Fruit fly (Drosophila melanogaster) whole organism, embryonic: ENCODE measurements around the gene Hs2st.
A peak's percentile ranks its signal among the peaks of the same experiment; 100 is the strongest.

Experiments used
- Abd-B ChIP-seq: fragments of 200-800 bp; sonication (Bioruptor generic); optimal IDR thresholded peaks from 2 replicates; lab custom pipeline; 2018; ENCODE audit warnings: missing biosample characterization, mild to moderate bottlenecking, missing genetic modification characterization, moderate library complexity
- Asciz ChIP-seq: fragments of 200-800 bp; sonication (Bioruptor generic); optimal IDR thresholded peaks from 2 replicates; lab custom pipeline; 2017; ENCODE audit warnings: missing biosample characterization, mild to moderate bottlenecking, missing genetic modification characterization, missing genetic modification reagents
- B-H1 ChIP-seq: fragments of 200-800 bp; sonication (Bioruptor generic); IDR thresholded peaks from 3 replicates; pipeline ENCODE4 v1.3.6; 2022; ENCODE audit warnings: missing biosample characterization, missing genetic modification characterization
- Bdp1 ChIP-seq: fragments of 200-800 bp; sonication (Bioruptor generic); optimal IDR thresholded peaks from 3 replicates; lab custom pipeline; 2016; ENCODE audit warnings: missing biosample characterization, missing genetic modification characterization
- Blimp-1 ChIP-seq: fragments of 200-800 bp; sonication (Bioruptor generic); optimal IDR thresholded peaks from 3 replicates; lab custom pipeline; 2018; ENCODE audit warnings: missing biosample characterization, missing genetic modification characterization, mild to moderate bottlenecking, moderate library complexity, missing genetic modification reagents
- CG10321 ChIP-seq: fragments of 200-800 bp; sonication (Bioruptor generic); IDR thresholded peaks from 2 replicates; pipeline ENCODE4 v1.3.6; 2022; ENCODE audit warnings: missing biosample characterization, missing genetic modification characterization
- CG11247 ChIP-seq: fragments of 200-800 bp; sonication (Bioruptor generic); IDR thresholded peaks from 2 replicates; pipeline ENCODE4 v1.3.6; 2022; ENCODE audit warnings: missing biosample characterization, missing genetic modification characterization
- CG17802 ChIP-seq: fragments of 200-800 bp; sonication (Bioruptor generic); optimal IDR thresholded peaks from 2 replicates; lab custom pipeline; 2018; ENCODE audit warnings: missing biosample characterization, mild to moderate bottlenecking, missing genetic modification characterization, moderate library complexity
- CG17912 ChIP-seq: fragments of 200-800 bp; sonication (Bioruptor generic); optimal IDR thresholded peaks from 2 replicates; lab custom pipeline; 2018; ENCODE audit warnings: missing biosample characterization, mild to moderate bottlenecking, missing genetic modification characterization
- CG2202 ChIP-seq: fragments of 200-800 bp; sonication (Bioruptor generic); optimal IDR thresholded peaks from 2 replicates; lab custom pipeline; 2018; ENCODE audit warnings: missing biosample characterization, mild to moderate bottlenecking, missing genetic modification characterization
- CG3065 ChIP-seq: fragments of 200-800 bp; sonication (Bioruptor generic); optimal IDR thresholded peaks from 2 replicates; lab custom pipeline; 2016; ENCODE audit warnings: missing biosample characterization, missing genetic modification characterization
- CG31388 ChIP-seq: fragments of 200-800 bp; sonication (Bioruptor generic); optimal IDR thresholded peaks from 2 replicates; lab custom pipeline; 2016; ENCODE audit warnings: missing biosample characterization, missing genetic modification characterization
- CG32772 ChIP-seq: fragments of 200-800 bp; sonication (Bioruptor generic); IDR thresholded peaks from 2 replicates; pipeline ENCODE4 v1.3.6; 2022; ENCODE audit warnings: missing biosample characterization, missing genetic modification characterization
- CG34422 ChIP-seq: fragments of 200-800 bp; sonication (Bioruptor generic); IDR thresholded peaks from 3 replicates; pipeline ENCODE4 v1.3.6; 2022; ENCODE audit warnings: missing biosample characterization, missing genetic modification characterization
- CG4617 ChIP-seq: fragments of 200-800 bp; sonication (Bioruptor generic); optimal IDR thresholded peaks from 3 replicates; lab custom pipeline; 2016; ENCODE audit warnings: missing biosample characterization, missing genetic modification characterization, borderline replicate concordance
- CG5245 ChIP-seq: fragments of 200-800 bp; sonication (Bioruptor generic); optimal IDR thresholded peaks from 3 replicates; lab custom pipeline; 2016; ENCODE audit warnings: missing biosample characterization, missing genetic modification characterization
- CG6765 ChIP-seq: fragments of 200-800 bp; sonication (Bioruptor generic); optimal IDR thresholded peaks from 3 replicates; lab custom pipeline; 2017; ENCODE audit warnings: missing biosample characterization, mild to moderate bottlenecking, missing genetic modification characterization
- Chrac-16 ChIP-seq: fragments of 200-800 bp; sonication (Bioruptor generic); optimal IDR thresholded peaks from 3 replicates; lab custom pipeline; 2016; ENCODE audit warnings: missing biosample characterization, missing genetic modification characterization
- D ChIP-seq, 2 experiments: fragments of 200-800 bp in 1 of 2; fragments of >200 bp in 1 of 2; sonication (Bioruptor generic) in 1 of 2; optimal IDR thresholded peaks; 2 replicates in 1 of 2; 3 replicates in 1 of 2; lab custom pipeline; 2017; ENCODE audit warnings: mild to moderate bottlenecking in 1 of 2, missing biosample characterization in 1 of 2, missing genetic modification characterization in 1 of 2, missing genetic modification reagents in 1 of 2
- D19B ChIP-seq: fragments of 200-800 bp; sonication (Bioruptor generic); optimal IDR thresholded peaks from 2 replicates; lab custom pipeline; 2017; ENCODE audit warnings: missing biosample characterization, mild to moderate bottlenecking, missing genetic modification characterization
- Doc2 ChIP-seq: fragments of 200-800 bp; sonication (Bioruptor generic); IDR thresholded peaks from 2 replicates; pipeline ENCODE4 v1.3.6; 2022; ENCODE audit warnings: missing biosample characterization, missing genetic modification characterization
- Dp ChIP-seq: fragments of 200-800 bp; sonication (Bioruptor generic); optimal IDR thresholded peaks from 2 replicates; lab custom pipeline; 2018; ENCODE audit warnings: missing biosample characterization, mild to moderate bottlenecking, missing genetic modification characterization, moderate library complexity
- Dref ChIP-seq: fragments of 200-800 bp; sonication (Bioruptor generic); IDR thresholded peaks from 2 replicates; pipeline ENCODE4 v1.3.6; 2022; ENCODE audit warnings: missing biosample characterization, missing genetic modification characterization
- Hsf ChIP-seq: fragments of 200-800 bp; sonication (Bioruptor generic); optimal IDR thresholded peaks from 3 replicates; lab custom pipeline; 2016; ENCODE audit warnings: missing biosample characterization, missing genetic modification characterization
- Myb ChIP-seq: fragments of 200-800 bp; sonication (Bioruptor generic); optimal IDR thresholded peaks from 2 replicates; lab custom pipeline; 2016; ENCODE audit warnings: missing biosample characterization, missing genetic modification characterization
- Rfx ChIP-seq: fragments of 200-800 bp; sonication (Bioruptor generic); IDR thresholded peaks from 2 replicates; pipeline ENCODE4 v1.3.6; 2022; ENCODE audit warnings: missing biosample characterization, missing genetic modification characterization
- Side ChIP-seq: fragments of 200-800 bp; sonication (Bioruptor generic); optimal IDR thresholded peaks from 2 replicates; lab custom pipeline; 2016; ENCODE audit warnings: missing biosample characterization, missing genetic modification characterization
- Sox102F ChIP-seq: fragments of 200-800 bp; sonication (Bioruptor generic); optimal IDR thresholded peaks from 2 replicates; lab custom pipeline; 2018; ENCODE audit warnings: missing biosample characterization, mild to moderate bottlenecking, missing genetic modification characterization, moderate library complexity
- Sry-β ChIP-seq: fragments of 200-800 bp; sonication (Bioruptor generic); optimal IDR thresholded peaks from 2 replicates; lab custom pipeline; 2018; ENCODE audit warnings: missing biosample characterization, mild to moderate bottlenecking, missing genetic modification characterization, moderate library complexity
- br ChIP-seq: fragments of >200 bp; optimal IDR thresholded peaks from 2 replicates; lab custom pipeline; 2017
- ci ChIP-seq: fragments of 200-800 bp; sonication (Bioruptor generic); IDR thresholded peaks from 3 replicates; pipeline ENCODE4 v1.3.6; 2022; ENCODE audit warnings: missing biosample characterization, missing genetic modification characterization
- corto ChIP-seq: fragments of 200-800 bp; sonication (Bioruptor generic); optimal IDR thresholded peaks from 2 replicates; lab custom pipeline; 2016; ENCODE audit warnings: missing biosample characterization, mild to moderate bottlenecking, missing genetic modification characterization, moderate library complexity
- gcm2 ChIP-seq: fragments of 200-800 bp; sonication (Bioruptor generic); optimal IDR thresholded peaks from 2 replicates; lab custom pipeline; 2016; ENCODE audit warnings: missing biosample characterization, missing genetic modification characterization
- gem ChIP-seq: fragments of 200-800 bp; sonication (Bioruptor generic); optimal IDR thresholded peaks from 2 replicates; lab custom pipeline; 2019; ENCODE audit warnings: missing biosample characterization, mild to moderate bottlenecking, missing genetic modification characterization, moderate library complexity
- gsb-n ChIP-seq: fragments of 200-800 bp; sonication (Bioruptor generic); optimal IDR thresholded peaks from 3 replicates; lab custom pipeline; 2018; ENCODE audit warnings: missing biosample characterization, mild to moderate bottlenecking, missing genetic modification characterization
- lab ChIP-seq: fragments of 200-800 bp; sonication (Bioruptor generic); optimal IDR thresholded peaks from 3 replicates; lab custom pipeline; 2017; ENCODE audit warnings: missing biosample characterization, missing genetic modification characterization, mild to moderate bottlenecking, moderate library complexity, missing genetic modification reagents
- lmd ChIP-seq: fragments of 200-800 bp; sonication (Bioruptor generic); IDR thresholded peaks from 2 replicates; pipeline ENCODE4 v1.3.6; 2022; ENCODE audit warnings: missing biosample characterization, missing genetic modification characterization
- nau ChIP-seq: fragments of 200-800 bp; sonication (Bioruptor generic); optimal IDR thresholded peaks from 3 replicates; lab custom pipeline; 2017; ENCODE audit warnings: missing biosample characterization, mild to moderate bottlenecking, missing genetic modification characterization, missing genetic modification reagents
- otp ChIP-seq: fragments of 200-800 bp; sonication (Bioruptor generic); IDR thresholded peaks from 3 replicates; pipeline ENCODE4, ENCODE4 v1.3.6; 2022; ENCODE audit warnings: missing biosample characterization, missing genetic modification characterization
- p53 ChIP-seq: fragments of 200-800 bp; sonication (Bioruptor generic); optimal IDR thresholded peaks from 2 replicates; lab custom pipeline; 2016; ENCODE audit warnings: missing biosample characterization, missing genetic modification characterization
- pb ChIP-seq: fragments of 200-800 bp; sonication (Bioruptor generic); optimal IDR thresholded peaks from 3 replicates; lab custom pipeline; 2016; ENCODE audit warnings: missing biosample characterization, missing genetic modification characterization
- pzg ChIP-seq: fragments of 200-800 bp; sonication (Bioruptor generic); optimal IDR thresholded peaks from 3 replicates; lab custom pipeline; 2018; ENCODE audit warnings: missing biosample characterization, mild to moderate bottlenecking, missing genetic modification characterization, moderate library complexity
- ro ChIP-seq: fragments of 200-800 bp; sonication (Bioruptor generic); IDR thresholded peaks from 2 replicates; pipeline ENCODE4 v1.3.6; 2022; ENCODE audit warnings: missing biosample characterization, missing genetic modification characterization
- sens ChIP-seq: fragments of 200-800 bp; sonication (Bioruptor generic); peaks from one replicate; lab custom pipeline; 2016; ENCODE audit warnings: missing biosample characterization, missing genetic modification characterization
- slou ChIP-seq: fragments of 200-800 bp; sonication (Bioruptor generic); optimal IDR thresholded peaks from 3 replicates; lab custom pipeline; 2016; ENCODE audit warnings: missing biosample characterization, missing genetic modification characterization
- tx ChIP-seq: fragments of 200-800 bp; sonication (Bioruptor generic); optimal IDR thresholded peaks from 2 replicates; lab custom pipeline; 2016; ENCODE audit warnings: missing biosample characterization, missing genetic modification characterization
- zfh2 ChIP-seq: fragments of 200-800 bp; sonication (Bioruptor generic); optimal IDR thresholded peaks from 2 replicates; lab custom pipeline; 2016; ENCODE audit warnings: missing biosample characterization, missing genetic modification characterization

The Hs2st gene

DNA sequence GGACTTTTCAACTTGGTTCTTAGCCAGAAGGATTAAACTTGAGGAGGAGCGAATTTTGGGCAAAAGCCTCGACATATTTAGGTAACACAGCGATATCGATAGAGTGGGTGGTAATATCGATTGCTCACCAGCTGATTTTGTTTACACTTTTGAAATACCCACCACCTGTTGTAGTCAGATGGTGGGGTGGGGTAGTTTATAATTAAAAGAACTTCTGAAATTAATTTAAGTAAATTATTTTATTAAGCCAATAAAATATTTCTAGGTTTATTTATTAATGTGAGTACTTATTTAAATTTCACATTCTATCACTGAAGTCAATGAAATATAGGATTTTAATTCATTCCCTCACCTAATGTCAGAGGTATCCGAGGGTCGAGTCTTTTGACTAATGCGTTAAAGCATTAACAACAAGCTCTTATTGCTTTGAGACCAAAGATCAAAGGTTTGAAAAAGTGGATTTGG, 45.5 kb upstream of the Hs2st start, which contains the start of the genes CG10194 and CG18094 (continued):
- TF ChIP-seq Dp: peak; percentile 44
- TF ChIP-seq Side (GFP tag; lab: Kevin White, UChicago): no peak
- no peak for TF ChIP-seq gsb-n (tag; lab: Kevin White, UChicago)
- TF ChIP-seq CG10321: no peak
- TF ChIP-seq CG17802 (tag; lab: Kevin White, UChicago): no peak
- no peak for TF ChIP-seq ro (GFP tag; lab: Robert Waterston, UW)
- TF ChIP-seq lmd (GFP tag; lab: Robert Waterston, UW): no peak
- TF ChIP-seq Chrac-16 (GFP tag; lab: Kevin White, UChicago): peak; percentile 36
- no peak for TF ChIP-seq D (optimal IDR thresholded peaks at IDR 0.05; lab: Kevin White, UChicago)
- TF ChIP-seq D (GFP tag; optimal IDR thresholded peaks at IDR 0.05; lab: Kevin White, UChicago): no peak
- peak; percentile 27 for TF ChIP-seq sens (GFP tag; lab: Kevin White, UChicago)
- TF ChIP-seq Abd-B: peak; percentile 18
- no peak for TF ChIP-seq Myb
- TF ChIP-seq CG3065: no peak
- no peak for TF ChIP-seq Bdp1 (GFP tag; lab: Kevin White, UChicago)
- no peak for TF ChIP-seq lab (GFP tag; lab: Kevin White, UChicago)
- no peak for TF ChIP-seq CG5245 (GFP tag; lab: Kevin White, UChicago)
- TF ChIP-seq gcm2 (GFP tag; lab: Kevin White, UChicago): no peak
- TF ChIP-seq Hsf (GFP tag; lab: Kevin White, UChicago): peak; percentile 38
- no peak for TF ChIP-seq CG32772
- no peak for TF ChIP-seq otp (GFP tag; lab: Robert Waterston, UW)
- TF ChIP-seq Asciz (GFP tag; lab: Kevin White, UChicago): peak; percentile 32
- peak; percentile 99 for TF ChIP-seq D19B (GFP tag; lab: Kevin White, UChicago)
- TF ChIP-seq Dref (GFP tag; lab: Robert Waterston, UW): peak; percentile 74
- TF ChIP-seq CG34422 (GFP tag; lab: Robert Waterston, UW): peak; percentile 40; the same call in 1 of the 3 replicates
- no peak for TF ChIP-seq corto (GFP tag; lab: Kevin White, UChicago)
- TF ChIP-seq nau (GFP tag; lab: Kevin White, UChicago): no peak
- TF ChIP-seq CG31388: no peak
- TF ChIP-seq gem (tag; lab: Kevin White, UChicago): no peak
- no peak for TF ChIP-seq Blimp-1 (GFP tag; lab: Kevin White, UChicago)
- no peak for TF ChIP-seq ci (GFP tag; lab: Robert Waterston, UW)
- no peak for TF ChIP-seq zfh2 (GFP tag; lab: Kevin White, UChicago)
- TF ChIP-seq CG17912 (GFP tag; lab: Kevin White, UChicago): no peak
- 0 out of 2 replicates have a peak, but pooled peaks have one; percentile 12 for TF ChIP-seq Rfx (GFP tag; lab: Robert Waterston, UW)
- TF ChIP-seq CG6765 (GFP tag; lab: Kevin White, UChicago): no peak
- TF ChIP-seq br: no peak
- TF ChIP-seq CG4617 (GFP tag; lab: Kevin White, UChicago): peak; percentile 22
- no peak for TF ChIP-seq pb (GFP tag; lab: Kevin White, UChicago)
- peak; percentile 3 for TF ChIP-seq CG2202 (tag; lab: Kevin White, UChicago)
- peak; percentile 41 for TF ChIP-seq pzg (GFP tag; lab: Kevin White, UChicago)
- TF ChIP-seq p53 (GFP tag; lab: Kevin White, UChicago): no peak
- TF ChIP-seq slou: no peak
- no peak; the same call in 2 of the 3 replicates for TF ChIP-seq B-H1 (GFP tag; lab: Robert Waterston, UW)
- no peak for TF ChIP-seq Doc2 (GFP tag; lab: Robert Waterston, UW)
- TF ChIP-seq tx: no peak
- TF ChIP-seq Sry-β (GFP tag; lab: Kevin White, UChicago): no peak
- TF ChIP-seq Sox102F (GFP tag; lab: Kevin White, UChicago): no peak
- TF ChIP-seq CG11247 (GFP tag; lab: Robert Waterston, UW): no peak
- TF ChIP-seq, all 482 proteins: peak for 130
